Worm (Caenorhabditis elegans) whole organism, L3 larva: ENCODE measurements around the gene cpt-6.

Experiments used
- ZK546.5 ChIP-seq: sonication (generic microtip); optimal IDR thresholded peaks from 2 replicates; lab custom pipeline; 2017; ENCODE audit warnings: missing biosample characterization, missing genetic modification characterization
- ama-1 ChIP-seq: fragments of 150-350 bp; optimal IDR thresholded peaks from 2 replicates; lab custom pipeline; 2018
- elt-3 ChIP-seq, 3 experiments: fragments of 150-350 bp in 1 of 3; sonication (generic microtip) in 2 of 3; optimal IDR thresholded peaks; 2 replicates in 2 of 3; 4 replicates in 1 of 3; lab custom pipeline; 2014 to 2017; ENCODE audit warnings: missing biosample characterization in 3 of 3, missing genetic modification characterization in 3 of 3
- nhr-237 ChIP-seq: fragments of 150-350 bp; optimal IDR thresholded peaks from 2 replicates; lab custom pipeline; 2014; ENCODE audit warnings: missing biosample characterization, missing genetic modification characterization
- nhr-76 ChIP-seq: fragments of 150-350 bp; sonication (generic microtip); optimal IDR thresholded peaks from 5 replicates; lab custom pipeline; 2014; ENCODE audit warnings: missing biosample characterization, missing genetic modification characterization
- skn-1 ChIP-seq: fragments of 150-350 bp; optimal IDR thresholded peaks from 2 replicates; lab custom pipeline; 2014; ENCODE audit warnings: missing biosample characterization, missing genetic modification characterization
- tbx-2 ChIP-seq: sonication (generic microtip); optimal IDR thresholded peaks from 2 replicates; lab custom pipeline; 2016; ENCODE audit warnings: mild to moderate bottlenecking, missing genetic modification characterization, missing compliant biosample characterization
- unc-39 ChIP-seq: sonication (generic microtip); optimal IDR thresholded peaks from 4 replicates; lab custom pipeline; 2017; ENCODE audit warnings: missing biosample characterization, missing genetic modification characterization

DNA sequence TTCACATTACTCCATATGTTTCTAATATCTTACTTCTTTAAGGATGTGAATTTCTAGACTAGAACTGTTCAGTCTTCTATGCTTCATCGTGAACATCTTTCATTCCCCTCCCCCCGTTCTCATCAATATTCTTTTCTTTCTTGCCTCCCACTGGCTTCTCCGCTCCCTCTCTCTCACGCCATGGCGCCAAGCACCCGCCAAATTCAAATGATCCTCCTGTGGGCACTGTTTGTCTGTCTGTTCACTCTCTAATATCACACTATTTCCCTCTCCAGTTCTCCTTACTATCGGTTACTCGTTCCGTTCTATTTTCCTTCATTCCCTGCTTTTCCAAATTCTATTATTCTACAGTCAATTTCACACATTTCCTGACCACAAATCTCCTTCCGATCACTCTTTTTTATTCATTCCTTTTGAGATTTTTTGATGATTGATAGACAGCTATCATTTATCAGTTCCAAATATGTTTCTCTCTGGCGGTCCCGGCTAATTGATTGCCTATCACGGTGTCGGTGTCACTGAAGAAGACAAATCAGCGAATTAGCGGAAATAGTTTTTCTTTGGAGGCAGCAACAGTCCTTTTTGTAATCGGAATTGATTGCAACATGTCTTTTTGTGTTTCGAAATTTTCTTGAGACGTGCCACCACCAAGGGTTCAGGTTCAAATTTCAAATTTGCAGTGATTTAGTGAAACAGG, 35.3 kb downstream of the cpt-6 start:
- TF ChIP-seq nhr-237 (tag; lab: Kevin White, UChicago) (no peak), elt-3 (tag; optimal IDR thresholded peaks at IDR 0.05; lab: Kevin White, UChicago) (no peak), ama-1 (lab: Kevin White, UChicago) (no peak), tbx-2 (tag; lab: Kevin White, UChicago) (no peak), ZK546.5 (tag; lab: Kevin White, UChicago) (no peak), skn-1 (tag; lab: Kevin White, UChicago) (no peak), unc-39 (tag; lab: Kevin White, UChicago) (no peak), nhr-76 (tag; lab: Kevin White, UChicago) (no peak)
